Worm (Caenorhabditis elegans) whole organism, young adult: ENCODE measurements around the gene drp-1.

Experiments
- Y53G8AR.9 ChIP-seq: fragments of 200-800 bp; sonication (Bioruptor generic); conservative IDR thresholded peaks from 2 replicates; pipeline ENCODE4 v1.3.6; 2022; ENCODE audit warnings: missing genetic modification reagents, missing genetic modification characterization, missing compliant biosample characterization
- ceh-27 ChIP-seq: fragments of 200-800 bp; sonication (Bioruptor generic); optimal IDR thresholded peaks from 2 replicates; lab custom pipeline; 2018; ENCODE audit warnings: mild to moderate bottlenecking, missing genetic modification characterization, moderate library complexity, missing compliant biosample characterization
- chd-7 ChIP-seq: sonication (generic microtip); optimal IDR thresholded peaks from 2 replicates; lab custom pipeline; 2016; ENCODE audit warnings: mild to moderate bottlenecking, missing genetic modification characterization, moderate library complexity, missing compliant biosample characterization
- lag-1 ChIP-seq: fragments of 200-800 bp; sonication (Bioruptor generic); IDR thresholded peaks from 2 replicates; pipeline ENCODE4 v1.3.6; 2022; ENCODE audit warnings: missing genetic modification reagents, missing genetic modification characterization, missing compliant biosample characterization
- let-526 ChIP-seq: fragments of 200-800 bp; sonication (Bioruptor generic); IDR thresholded peaks from 2 replicates; pipeline ENCODE4 v1.3.6; 2022; ENCODE audit warnings: missing genetic modification reagents, missing genetic modification characterization, missing compliant biosample characterization
- nfya-2 ChIP-seq: fragments of 200-800 bp; sonication (Bioruptor generic); IDR thresholded peaks from 2 replicates; pipeline ENCODE4 v1.3.6; 2022; ENCODE audit warnings: missing genetic modification reagents, missing genetic modification characterization, missing compliant biosample characterization
- nhr-80 ChIP-seq: sonication (generic microtip); optimal IDR thresholded peaks from 2 replicates; lab custom pipeline; 2016; ENCODE audit warnings: missing genetic modification characterization, missing compliant biosample characterization
- sea-2 ChIP-seq: fragments of 200-800 bp; sonication (Bioruptor generic); IDR thresholded peaks from 2 replicates; pipeline ENCODE4 v1.3.6; 2022; ENCODE audit warnings: missing genetic modification characterization, missing compliant biosample characterization
- snpc-4 ChIP-seq, 5 experiments: fragments of 150-350 bp in 1 of 5; sonication (generic microtip) in 4 of 5; optimal IDR thresholded peaks; 2 replicates each; lab custom pipeline; 2014 to 2018; ENCODE audit warnings: missing genetic modification characterization in 5 of 5, missing biosample characterization in 3 of 5, antibody characterized with exemption in 2 of 5, mild to moderate bottlenecking in 2 of 5, missing compliant biosample characterization in 2 of 5, missing genotype in 2 of 5, moderate library complexity in 2 of 5, missing genetic modification reagents in 1 of 5
- somi-1 ChIP-seq: fragments of 200-800 bp; sonication (Bioruptor generic); optimal IDR thresholded peaks from 2 replicates; lab custom pipeline; 2018; ENCODE audit warnings: mild to moderate bottlenecking, missing genetic modification characterization, missing compliant biosample characterization
- xnd-1 ChIP-seq: sonication (generic microtip); optimal IDR thresholded peaks from 2 replicates; lab custom pipeline; 2016; ENCODE audit warnings: missing genotype, missing genetic modification reagents, missing genetic modification characterization, missing compliant biosample characterization
- ztf-3 ChIP-seq: fragments of 200-800 bp; sonication (Bioruptor generic); optimal IDR thresholded peaks from 2 replicates; lab custom pipeline; 2018; ENCODE audit warnings: mild to moderate bottlenecking, missing genetic modification characterization, missing compliant biosample characterization

DNA sequence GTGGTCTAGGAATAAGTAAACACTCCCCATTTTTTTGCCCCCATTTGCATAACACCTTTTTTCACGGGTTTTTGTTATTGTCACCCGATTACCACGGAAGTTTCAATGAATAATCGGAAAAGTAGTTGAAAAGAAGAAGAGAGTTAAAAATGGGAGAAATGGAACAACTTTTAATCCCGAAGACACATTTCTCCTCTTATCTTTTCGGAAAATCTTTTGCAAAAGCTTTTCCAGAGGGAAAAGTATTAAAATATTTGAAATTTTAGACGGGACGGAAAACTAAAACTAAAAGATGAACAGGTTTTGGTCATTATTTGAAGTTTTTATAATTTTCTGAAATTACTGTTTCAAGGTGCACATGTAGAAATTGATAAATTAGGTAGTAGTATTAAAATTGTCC is 19.2 kb upstream of the drp-1 start:
- TF ChIP-seq Y53G8AR.9 (GFP tag; lab: Robert Waterston, UW), result no peak
- no peak for TF ChIP-seq ceh-27
- no peak for TF ChIP-seq sea-2 (GFP tag; lab: Robert Waterston, UW)
- TF ChIP-seq somi-1 (GFP tag; lab: Kevin White, UChicago), result no peak
- TF ChIP-seq lag-1 (GFP tag; lab: Robert Waterston, UW), result no peak
- no peak for TF ChIP-seq snpc-4 (GFP tag; optimal IDR thresholded peaks at IDR 0.05; lab: Kevin White, UChicago)
- no peak for TF ChIP-seq snpc-4 (tag; optimal IDR thresholded peaks at IDR 0.05; lab: Kevin White, UChicago)
- no peak for TF ChIP-seq nfya-2 (GFP tag; lab: Robert Waterston, UW)
- TF ChIP-seq ztf-3 (GFP tag; lab: Kevin White, UChicago), result no peak
- TF ChIP-seq chd-7 (tag; lab: Kevin White, UChicago), result no peak
- TF ChIP-seq xnd-1 (tag; lab: Kevin White, UChicago), result no peak
- TF ChIP-seq nhr-80 (tag; lab: Kevin White, UChicago), result no peak
- TF ChIP-seq let-526 (GFP tag; lab: Robert Waterston, UW), result no peak
